Fruit fly (Drosophila melanogaster) whole organism, embryonic: ENCODE measurements around the gene CG43321.
A peak's percentile ranks its signal among the peaks of the same experiment; 100 is the strongest.

ENCODE experiments used
- Adf1 ChIP-seq: fragments of 200-800 bp; sonication (Bioruptor generic); IDR thresholded peaks from 2 replicates; pipeline ENCODE4 v1.3.6; 2022; ENCODE audit warnings: missing biosample characterization, missing genetic modification characterization
- BtbVII ChIP-seq: fragments of 200-800 bp; sonication (Bioruptor generic); optimal IDR thresholded peaks from 3 replicates; lab custom pipeline; 2017; ENCODE audit warnings: missing biosample characterization, mild to moderate bottlenecking, missing genetic modification characterization
- CG10147 ChIP-seq: fragments of 200-800 bp; sonication (Bioruptor generic); optimal IDR thresholded peaks from 2 replicates; lab custom pipeline; 2019; ENCODE audit warnings: missing biosample characterization, mild to moderate bottlenecking, missing genetic modification characterization, moderate library complexity
- CG10267 ChIP-seq: fragments of 200-800 bp; sonication (Bioruptor generic); optimal IDR thresholded peaks from 2 replicates; lab custom pipeline; 2018; ENCODE audit warnings: missing biosample characterization, mild to moderate bottlenecking, missing genetic modification characterization, moderate library complexity
- CG11398 ChIP-seq: fragments of 200-800 bp; sonication (Bioruptor generic); optimal IDR thresholded peaks from 2 replicates; lab custom pipeline; 2016; ENCODE audit warnings: missing biosample characterization, missing genetic modification characterization
- CG11456 ChIP-seq: fragments of 200-800 bp; sonication (Bioruptor generic); IDR thresholded peaks from 3 replicates; pipeline ENCODE4 v1.3.6; 2022; ENCODE audit warnings: missing biosample characterization, missing genetic modification characterization
- CG12299 ChIP-seq: fragments of 200-800 bp; sonication (Bioruptor generic); optimal IDR thresholded peaks from 2 replicates; lab custom pipeline; 2018; ENCODE audit warnings: missing biosample characterization, mild to moderate bottlenecking, missing genetic modification characterization
- CG1233 ChIP-seq: fragments of 200-800 bp; sonication (Bioruptor generic); optimal IDR thresholded peaks from 4 replicates; lab custom pipeline; 2018; ENCODE audit warnings: missing biosample characterization, mild to moderate bottlenecking, missing genetic modification characterization
- CG12744 ChIP-seq: fragments of 200-800 bp; sonication (Bioruptor generic); optimal IDR thresholded peaks from 2 replicates; lab custom pipeline; 2016; ENCODE audit warnings: missing biosample characterization, missing genetic modification characterization
- CG13287 ChIP-seq: fragments of 200-800 bp; sonication (Bioruptor generic); IDR thresholded peaks from 2 replicates; pipeline ENCODE4 v1.3.6; 2022; ENCODE audit warnings: missing biosample characterization, missing genetic modification characterization; ENCODE audit not compliant: partially characterized antibody
- CG14050 ChIP-seq: fragments of 200-800 bp; sonication (Bioruptor generic); IDR thresholded peaks from 3 replicates; pipeline ENCODE4 v1.3.6; 2022; ENCODE audit warnings: missing biosample characterization, missing genetic modification characterization
- CG1603 ChIP-seq: fragments of 200-800 bp; sonication (Bioruptor generic); optimal IDR thresholded peaks from 2 replicates; lab custom pipeline; 2019; ENCODE audit warnings: missing biosample characterization, mild to moderate bottlenecking, missing genetic modification characterization, moderate library complexity
- CG2889 ChIP-seq: fragments of 200-800 bp; sonication (Bioruptor generic); IDR thresholded peaks from 3 replicates; pipeline ENCODE4 v1.3.6; 2022; ENCODE audit warnings: missing biosample characterization, missing genetic modification characterization
- CG31224 ChIP-seq: fragments of 200-800 bp; sonication (Bioruptor generic); IDR thresholded peaks from 2 replicates; pipeline ENCODE4 v1.3.6; 2022; ENCODE audit warnings: missing biosample characterization, missing genetic modification characterization
- CG31388 ChIP-seq: fragments of 200-800 bp; sonication (Bioruptor generic); optimal IDR thresholded peaks from 2 replicates; lab custom pipeline; 2016; ENCODE audit warnings: missing biosample characterization, missing genetic modification characterization
- CG32767 ChIP-seq: fragments of 200-800 bp; sonication (Bioruptor generic); IDR thresholded peaks from 2 replicates; pipeline ENCODE4 v1.3.6; 2022; ENCODE audit warnings: missing biosample characterization, missing genetic modification characterization
- CG34422 ChIP-seq: fragments of 200-800 bp; sonication (Bioruptor generic); IDR thresholded peaks from 3 replicates; pipeline ENCODE4 v1.3.6; 2022; ENCODE audit warnings: missing biosample characterization, missing genetic modification characterization
- CG42726 ChIP-seq: fragments of 200-800 bp; sonication (Bioruptor generic); IDR thresholded peaks from 2 replicates; pipeline ENCODE4 v1.3.6; 2022; ENCODE audit warnings: missing biosample characterization, missing genetic modification characterization; ENCODE audit not compliant: partially characterized antibody
- CG4404 ChIP-seq: fragments of 200-800 bp; sonication (Bioruptor generic); IDR thresholded peaks from 2 replicates; pipeline ENCODE4 v1.3.6; 2022; ENCODE audit warnings: missing biosample characterization, missing genetic modification characterization
- CG5953 ChIP-seq: fragments of 200-800 bp; sonication (Bioruptor generic); IDR thresholded peaks from 2 replicates; pipeline ENCODE4 v1.3.6; 2022; ENCODE audit warnings: missing biosample characterization, missing genetic modification characterization
- CG6254 ChIP-seq: fragments of 200-800 bp; sonication (Bioruptor generic); optimal IDR thresholded peaks from 3 replicates; lab custom pipeline; 2017; ENCODE audit warnings: mild to moderate bottlenecking, missing biosample characterization, missing genetic modification reagents, missing genetic modification characterization
- CG6765 ChIP-seq: fragments of 200-800 bp; sonication (Bioruptor generic); optimal IDR thresholded peaks from 3 replicates; lab custom pipeline; 2017; ENCODE audit warnings: missing biosample characterization, mild to moderate bottlenecking, missing genetic modification characterization
- CG9727 ChIP-seq: fragments of 200-800 bp; sonication (Bioruptor generic); optimal IDR thresholded peaks from 3 replicates; lab custom pipeline; 2017; ENCODE audit warnings: missing biosample characterization, mild to moderate bottlenecking, missing genetic modification characterization
- CG9797 ChIP-seq: fragments of 200-800 bp; sonication (Bioruptor generic); optimal IDR thresholded peaks from 3 replicates; lab custom pipeline; 2018; ENCODE audit warnings: missing biosample characterization, mild to moderate bottlenecking, missing genetic modification characterization
- CTCF ChIP-seq: fragments of 200-800 bp; sonication (Bioruptor generic); optimal IDR thresholded peaks from 2 replicates; lab custom pipeline; 2017; ENCODE audit warnings: missing biosample characterization, mild to moderate bottlenecking, missing genetic modification characterization, moderate library complexity
- Drgx ChIP-seq: fragments of 200-800 bp; sonication (Bioruptor generic); IDR thresholded peaks from 2 replicates; pipeline ENCODE4 v1.3.6; 2022; ENCODE audit warnings: missing biosample characterization, missing genetic modification characterization
- Gsc ChIP-seq: fragments of 200-800 bp; sonication (Bioruptor generic); IDR thresholded peaks from 2 replicates; pipeline ENCODE4 v1.3.6; 2022; ENCODE audit warnings: missing biosample characterization, missing genetic modification characterization
- Jarid2 ChIP-seq: fragments of 200-800 bp; sonication (Bioruptor generic); optimal IDR thresholded peaks from 3 replicates; lab custom pipeline; 2017; ENCODE audit warnings: mild to moderate bottlenecking, missing biosample characterization, missing genetic modification reagents, missing genetic modification characterization
- Nf-YC ChIP-seq: fragments of 200-800 bp; optimal IDR thresholded peaks from 3 replicates; lab custom pipeline; 2019; ENCODE audit warnings: missing biosample characterization, mild to moderate bottlenecking, missing genetic modification characterization, moderate library complexity
- Side ChIP-seq: fragments of 200-800 bp; sonication (Bioruptor generic); optimal IDR thresholded peaks from 2 replicates; lab custom pipeline; 2016; ENCODE audit warnings: missing biosample characterization, missing genetic modification characterization
- Sin3A ChIP-seq: fragments of >200 bp; optimal IDR thresholded peaks from 2 replicates; lab custom pipeline; 2018
- Spps ChIP-seq: fragments of 200-800 bp; sonication (Bioruptor generic); optimal IDR thresholded peaks from 2 replicates; lab custom pipeline; 2018; ENCODE audit warnings: missing biosample characterization, mild to moderate bottlenecking, missing genetic modification characterization
- Sry-δ ChIP-seq: fragments of 200-800 bp; sonication (Bioruptor generic); optimal IDR thresholded peaks from 2 replicates; lab custom pipeline; 2016; ENCODE audit warnings: missing biosample characterization, missing genetic modification characterization
- Ssrp ChIP-seq: fragments of 200-800 bp; sonication (Bioruptor generic); optimal IDR thresholded peaks from 2 replicates; lab custom pipeline; 2018; ENCODE audit warnings: missing biosample characterization, mild to moderate bottlenecking, missing genetic modification characterization, moderate library complexity
- YL-1 ChIP-seq: fragments of 200-800 bp; sonication (Bioruptor generic); optimal IDR thresholded peaks from 3 replicates; lab custom pipeline; 2017; ENCODE audit warnings: missing biosample characterization, mild to moderate bottlenecking, missing genetic modification characterization
- chn ChIP-seq: fragments of 200-800 bp; sonication (Bioruptor generic); optimal IDR thresholded peaks from 2 replicates; lab custom pipeline; 2016; ENCODE audit warnings: missing biosample characterization, missing genetic modification characterization
- da ChIP-seq: fragments of 200-800 bp; sonication (Bioruptor generic); optimal IDR thresholded peaks from 2 replicates; lab custom pipeline; 2016; ENCODE audit warnings: missing biosample characterization, missing genetic modification characterization
- ewg ChIP-seq: fragments of 200-800 bp; sonication (Bioruptor generic); optimal IDR thresholded peaks from 3 replicates; lab custom pipeline; 2017; ENCODE audit warnings: mild to moderate bottlenecking, missing biosample characterization, missing genetic modification reagents, missing genetic modification characterization
- exex ChIP-seq: fragments of 200-800 bp; sonication (Bioruptor generic); optimal IDR thresholded peaks from 4 replicates; lab custom pipeline; 2018; ENCODE audit warnings: missing biosample characterization, mild to moderate bottlenecking, missing genetic modification characterization, moderate library complexity
- fd3F ChIP-seq: fragments of 200-800 bp; sonication (Bioruptor generic); optimal IDR thresholded peaks from 2 replicates; lab custom pipeline; 2018; ENCODE audit warnings: missing biosample characterization, mild to moderate bottlenecking, missing genetic modification characterization, moderate library complexity
- ftz-f1 ChIP-seq: fragments of 200-800 bp; sonication (Bioruptor generic); optimal IDR thresholded peaks from 2 replicates; lab custom pipeline; 2016; ENCODE audit warnings: missing biosample characterization, missing genetic modification characterization
- hbn ChIP-seq: fragments of 200-800 bp; sonication (Bioruptor generic); IDR thresholded peaks from 2 replicates; pipeline ENCODE4 v1.3.6; 2022; ENCODE audit warnings: missing biosample characterization, missing genetic modification characterization; ENCODE audit not compliant: partially characterized antibody
- jing ChIP-seq: fragments of 200-800 bp; sonication (Bioruptor generic); optimal IDR thresholded peaks from 2 replicates; lab custom pipeline; 2018; ENCODE audit warnings: missing biosample characterization, mild to moderate bottlenecking, missing genetic modification characterization
- lbe ChIP-seq: fragments of 200-800 bp; sonication (Bioruptor generic); optimal IDR thresholded peaks from 2 replicates; lab custom pipeline; 2016; ENCODE audit warnings: missing biosample characterization, mild to moderate bottlenecking, missing genetic modification characterization
- lov ChIP-seq, 2 experiments: fragments of 200-800 bp in 1 of 2; fragments of >200 bp in 1 of 2; sonication (Bioruptor generic) in 1 of 2; IDR thresholded peaks in 1 of 2; optimal IDR thresholded peaks in 1 of 2; 2 replicates in 1 of 2; 3 replicates in 1 of 2; pipeline versions ENCODE4 v1.3.6 to Lab custom; 2017 to 2022; ENCODE audit warnings: missing biosample characterization in 1 of 2, missing genetic modification characterization in 1 of 2
- otp ChIP-seq: fragments of 200-800 bp; sonication (Bioruptor generic); IDR thresholded peaks from 3 replicates; pipeline ENCODE4, ENCODE4 v1.3.6; 2022; ENCODE audit warnings: missing biosample characterization, missing genetic modification characterization
- pfk ChIP-seq: fragments of 200-800 bp; sonication (Bioruptor generic); optimal IDR thresholded peaks from 2 replicates; lab custom pipeline; 2018; ENCODE audit warnings: missing biosample characterization, mild to moderate bottlenecking, missing genetic modification characterization, moderate library complexity
- sqz ChIP-seq: fragments of 200-800 bp; sonication (Bioruptor generic); optimal IDR thresholded peaks from 3 replicates; lab custom pipeline; 2018; ENCODE audit warnings: missing biosample characterization, mild to moderate bottlenecking, missing genetic modification characterization
- ssp ChIP-seq: fragments of 200-800 bp; sonication (Bioruptor generic); IDR thresholded peaks from 2 replicates; pipeline ENCODE4 v1.3.6; 2022; ENCODE audit warnings: missing biosample characterization, missing genetic modification characterization
- tap ChIP-seq: fragments of 200-800 bp; optimal IDR thresholded peaks from 3 replicates; lab custom pipeline; 2019; ENCODE audit warnings: missing biosample characterization, mild to moderate bottlenecking, missing genetic modification characterization, moderate library complexity
- tio ChIP-seq: fragments of 200-800 bp; sonication (Bioruptor generic); optimal IDR thresholded peaks from 2 replicates; lab custom pipeline; 2017; ENCODE audit warnings: missing biosample characterization, missing genetic modification characterization, inconsistent platforms
- wdn ChIP-seq: fragments of 200-800 bp; sonication (Bioruptor generic); IDR thresholded peaks from 2 replicates; pipeline ENCODE4 v1.3.6; 2022; ENCODE audit warnings: missing biosample characterization, missing genetic modification characterization
- zfh1 ChIP-seq: fragments of 200-800 bp; sonication (Bioruptor generic); IDR thresholded peaks from 3 replicates; pipeline ENCODE4 v1.3.6; 2022; ENCODE audit warnings: missing biosample characterization, missing genetic modification characterization

The CG43321 gene

DNA sequence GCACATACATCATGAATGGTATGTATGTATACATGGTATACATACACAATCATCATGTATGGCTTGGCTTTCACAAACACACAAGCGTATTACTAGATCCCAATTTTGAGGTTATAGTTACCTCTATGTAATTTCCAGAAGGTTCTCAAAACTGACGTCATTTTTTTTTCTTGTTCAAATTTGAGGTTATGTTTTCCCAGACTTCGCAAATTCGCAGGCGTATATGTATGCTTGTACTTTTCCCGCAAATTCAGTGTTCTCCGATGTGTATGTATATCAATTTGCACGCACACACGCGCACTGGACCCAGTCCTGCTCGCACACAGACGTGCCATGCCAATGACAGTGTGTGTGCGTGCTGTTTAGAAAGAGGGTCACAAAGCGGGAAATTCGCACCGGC is 45.8 kb upstream of the CG43321 start:
- TF ChIP-seq CG14050 (GFP tag; lab: Robert Waterston, UW) (no peak), CG12299 (tag; lab: Kevin White, UChicago) (no peak), ssp (GFP tag; lab: Robert Waterston, UW) (no peak), CG1233 (GFP tag; lab: Kevin White, UChicago) (no peak), Gsc (GFP tag; lab: Robert Waterston, UW) (no peak), CG34422 (GFP tag; lab: Robert Waterston, UW) (peak; percentile 56; the same call in 2 of the 3 replicates), Jarid2 (no peak), Nf-YC (tag; lab: Kevin White, UChicago) (peak; percentile 9), tap (tag; lab: Kevin White, UChicago) (no peak), Drgx (no peak), da (GFP tag; lab: Kevin White, UChicago) (no peak), CG9727 (GFP tag; lab: Kevin White, UChicago) (no peak), ftz-f1 (GFP tag; lab: Kevin White, UChicago) (no peak), CG11456 (GFP tag; lab: Robert Waterston, UW) (no peak), sqz (GFP tag; lab: Kevin White, UChicago) (no peak), CG4404 (GFP tag; lab: Robert Waterston, UW) (no peak), BtbVII (GFP tag; lab: Kevin White, UChicago) (no peak), fd3F (GFP tag; lab: Kevin White, UChicago) (no peak), CG11398 (GFP tag; lab: Kevin White, UChicago) (no peak), Ssrp (tag; lab: Kevin White, UChicago) (no peak), lbe (GFP tag; lab: Kevin White, UChicago) (no peak), CG1603 (no peak), CG6765 (no peak), zfh1 (GFP tag; lab: Robert Waterston, UW) (no peak), CG10147 (GFP tag; lab: Kevin White, UChicago) (no peak), CG31224 (GFP tag; lab: Robert Waterston, UW) (no peak), Spps (no peak), CG6254 (GFP tag; lab: Kevin White, UChicago) (no peak), ewg (GFP tag; lab: Kevin White, UChicago) (peak; percentile 85), CTCF (GFP tag; lab: Kevin White, UChicago) (no peak), lov (optimal IDR thresholded peaks at IDR 0.05; lab: Kevin White, UChicago) (no peak), lov (GFP tag; IDR thresholded peaks at IDR 0.05; lab: Robert Waterston, UW) (no peak), Side (GFP tag; lab: Kevin White, UChicago) (no peak), CG32767 (GFP tag; lab: Robert Waterston, UW) (peak; percentile 95), jing (GFP tag; lab: Kevin White, UChicago) (no peak), CG9797 (GFP tag; lab: Kevin White, UChicago) (no peak), pfk (GFP tag; lab: Kevin White, UChicago) (no peak), tio (GFP tag; lab: Kevin White, UChicago) (no peak), Sry-δ (GFP tag; lab: Kevin White, UChicago) (no peak), CG12744 (GFP tag; lab: Kevin White, UChicago) (no peak), CG13287 (GFP tag; lab: Robert Waterston, UW) (no peak), exex (tag; lab: Kevin White, UChicago) (no peak), Sin3A (lab: Kevin White, UChicago) (no peak), otp (no peak), wdn (GFP tag; lab: Robert Waterston, UW) (no peak), hbn (GFP tag; lab: Robert Waterston, UW) (no peak; the same call in 1 of the 2 replicates), YL-1 (GFP tag; lab: Kevin White, UChicago) (peak; percentile 76), Adf1 (GFP tag; lab: Robert Waterston, UW) (no peak), chn (GFP tag; lab: Kevin White, UChicago) (no peak), CG5953 (GFP tag; lab: Robert Waterston, UW) (no peak), CG2889 (no peak), CG42726 (GFP tag; lab: Robert Waterston, UW) (no peak), CG31388 (GFP tag; lab: Kevin White, UChicago) (no peak), CG10267 (tag; lab: Kevin White, UChicago) (no peak)
